Fruit fly (Drosophila melanogaster): Measurements from ENCODE around the gene Pfdn1.

DNA sequence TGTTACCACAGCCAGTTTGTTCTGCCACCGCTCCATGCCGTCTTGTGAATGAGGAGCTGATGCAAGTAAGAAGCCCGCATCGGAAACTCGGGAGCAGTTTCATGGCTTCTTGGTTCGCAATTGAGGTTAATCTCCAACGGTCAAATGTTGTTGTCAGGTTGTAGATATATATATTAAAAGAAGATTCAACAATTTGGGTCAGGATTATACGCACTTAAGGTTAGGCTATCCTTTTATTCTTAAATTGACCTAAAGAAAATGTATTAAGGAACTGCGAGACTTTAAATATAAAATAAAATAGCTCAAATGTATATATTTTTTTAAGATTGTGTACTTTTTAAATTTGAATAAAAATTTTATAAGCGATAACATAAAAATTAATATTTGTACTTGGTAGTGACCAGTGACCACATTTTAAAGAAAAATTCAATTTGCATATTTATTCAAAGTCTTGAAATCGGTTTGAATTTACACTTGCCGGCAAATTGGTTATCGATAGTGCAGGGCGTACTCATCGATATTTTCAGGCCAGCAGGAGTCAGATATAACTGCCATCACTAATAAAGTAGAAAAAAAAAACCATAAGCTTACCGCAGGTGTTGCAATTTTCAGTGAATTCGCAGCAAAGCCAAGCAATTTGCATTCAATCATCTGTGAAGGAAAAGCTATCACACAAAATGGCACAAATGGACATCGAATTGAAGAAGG lies at the start of gene Pfdn1, which contains the start of gene CG9150:
- no peak for TF ChIP-seq CG14655 (GFP tag; optimal IDR thresholded peaks at IDR 0.05)
- TF ChIP-seq CG9948 (tag; optimal IDR thresholded peaks at IDR 0.05) = no peak
- no peak for TF ChIP-seq CG12605 (GFP tag; IDR thresholded peaks at IDR 0.05)

Measured in whole organism, pupa.